Worm (Caenorhabditis elegans): ENCODE data around the gene srw-85.

ce11 chrV:19457120-19457519, 26.2 kb upstream of the srw-85 start, which contains the start of gene Y43F8B.24:
- TF ChIP-seq ztf-11 (tag; optimal IDR thresholded peaks at IDR 0.05) (no peak), fos-1 (tag; optimal IDR thresholded peaks at IDR 0.05) (no peak), lsy-12 (tag; optimal IDR thresholded peaks at IDR 0.05) (no peak), lin-15B (tag; optimal IDR thresholded peaks at IDR 0.05) (no peak), ceh-28 (tag; optimal IDR thresholded peaks at IDR 0.05) (no peak), elt-3 (tag; optimal IDR thresholded peaks at IDR 0.05) (no peak), mdl-1 (tag; optimal IDR thresholded peaks at IDR 0.05) (no peak), sea-2 (GFP tag; optimal IDR thresholded peaks at IDR 0.05) (no peak), aly-2 (tag; optimal IDR thresholded peaks at IDR 0.05) (no peak), ama-1 (optimal IDR thresholded peaks at IDR 0.05) (no peak), nhr-76 (tag; optimal IDR thresholded peaks at IDR 0.05) (no peak), nhr-237 (tag; optimal IDR thresholded peaks at IDR 0.05) (no peak)

All from whole organism, L3 larva.